Fruit fly (Drosophila melanogaster): ENCODE data around the gene PGRP-SA.
"Not testable (repeated sequence)": the region's sequence is repeated elsewhere in the genome, so short reads cannot be mapped to it uniquely, and the experiment has no call there.

The PGRP-SA gene

DNA sequence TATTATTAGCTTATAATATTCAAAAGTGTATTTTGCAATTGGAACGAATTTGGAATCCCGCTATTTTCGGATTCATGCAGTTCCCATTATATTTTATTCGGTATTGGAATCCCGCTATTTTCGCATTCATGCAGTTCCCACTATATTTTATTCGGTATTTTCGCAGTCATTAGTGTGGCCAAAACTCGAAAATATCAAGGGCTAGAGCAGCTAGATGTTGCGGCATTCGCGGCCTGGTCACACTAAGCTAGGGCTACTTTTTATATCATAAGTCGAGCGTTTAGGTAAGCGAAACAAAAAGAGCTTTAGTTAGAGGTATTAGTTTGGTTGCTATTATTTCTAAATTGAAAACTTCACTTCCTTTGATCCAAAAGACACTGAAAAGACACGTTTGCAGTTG lies 17.4 kb downstream of the PGRP-SA start:
- no peak for TF ChIP-seq CG17801 (GFP tag; optimal IDR thresholded peaks at IDR 0.05; ENCODE audit: partially characterized antibody)

DNA sequence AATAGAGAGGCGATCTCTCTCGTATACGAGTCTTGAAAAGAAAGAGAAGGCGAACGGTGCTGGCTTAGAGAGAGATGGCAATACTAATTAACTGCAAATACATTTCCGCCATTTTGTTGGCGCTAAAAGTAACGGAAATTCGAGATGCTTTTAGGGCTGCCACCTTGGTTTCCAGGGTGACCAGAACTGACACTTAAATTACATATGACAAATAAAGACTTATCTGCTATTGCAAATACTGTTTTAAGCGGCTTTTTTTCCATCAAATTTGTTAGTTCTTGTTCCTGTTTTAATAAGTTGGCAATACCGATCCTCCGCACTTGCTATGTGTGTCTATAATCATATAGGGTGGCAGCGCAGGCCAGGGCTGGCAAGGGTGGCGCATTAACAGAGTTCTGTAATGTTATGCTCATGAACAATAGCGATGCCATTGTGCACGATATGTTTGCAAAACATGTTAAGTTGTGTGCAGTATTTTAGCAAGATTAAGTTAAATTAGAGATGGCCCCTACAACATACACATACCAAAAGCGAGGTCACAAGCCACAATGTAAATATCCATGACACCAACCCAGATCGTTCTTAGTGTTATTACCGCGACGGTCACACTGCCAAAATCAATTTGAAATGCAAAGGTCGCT lies 18.9 kb downstream of the PGRP-SA start, which contains the start of gene nod:
Gene nod, plus strand, starts transcription at position 573 of the 641 bp plus-strand sequence.
- no peak for TF ChIP-seq CG17801 (GFP tag; optimal IDR thresholded peaks at IDR 0.05; ENCODE audit: partially characterized antibody)

DNA sequence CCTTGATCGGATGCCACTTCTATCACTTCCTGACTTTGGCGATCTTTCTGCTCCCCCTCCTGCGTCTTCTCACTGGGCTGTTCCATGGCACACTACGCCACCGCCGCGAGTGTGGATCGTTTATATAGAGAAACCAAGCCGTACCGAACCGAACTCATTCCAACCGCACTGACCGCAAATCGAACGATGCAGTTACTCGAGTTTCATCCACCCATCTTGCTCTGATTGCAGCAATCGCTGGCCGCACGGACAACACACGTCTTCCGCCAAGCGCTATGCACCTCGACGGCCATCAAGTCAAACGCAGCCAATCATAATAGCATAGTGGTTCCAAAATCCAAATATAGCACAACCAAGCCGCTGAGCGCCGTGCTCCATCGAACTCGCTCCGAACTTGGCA lies 22.6 kb downstream of the PGRP-SA start, which contains the start of gene pkm:
Gene pkm, minus strand, starts transcription at position 101 of the 400 bp plus-strand sequence.
- no peak for TF ChIP-seq CG17801 (GFP tag; optimal IDR thresholded peaks at IDR 0.05; ENCODE audit: partially characterized antibody)

DNA sequence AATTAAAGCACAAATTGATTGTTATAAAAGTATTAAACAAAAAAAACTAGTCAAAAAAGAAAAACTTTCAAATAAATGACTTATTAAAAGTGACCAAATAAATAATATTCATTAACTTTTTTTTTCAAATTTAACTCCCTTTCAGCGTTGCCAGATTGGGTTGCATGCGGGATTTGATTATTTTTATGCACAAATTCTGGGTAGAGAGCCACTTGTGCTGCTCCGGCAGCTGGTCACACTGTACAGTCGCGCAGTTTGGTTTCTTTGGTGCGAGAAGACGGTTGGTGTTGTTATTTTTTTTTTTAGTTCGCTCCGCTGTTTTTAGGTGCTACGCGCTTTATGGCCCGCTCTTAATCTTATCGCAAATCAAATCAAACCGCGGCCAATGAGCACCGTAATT lies 38.1 kb downstream of the PGRP-SA start, which contains the start of gene rho-4:
Gene rho-4, plus strand, starts transcription at position 250 of the 400 bp plus-strand sequence.
- not testable (repeated sequence) for TF ChIP-seq CG17801 (GFP tag; optimal IDR thresholded peaks at IDR 0.05; ENCODE audit: partially characterized antibody)

DNA sequence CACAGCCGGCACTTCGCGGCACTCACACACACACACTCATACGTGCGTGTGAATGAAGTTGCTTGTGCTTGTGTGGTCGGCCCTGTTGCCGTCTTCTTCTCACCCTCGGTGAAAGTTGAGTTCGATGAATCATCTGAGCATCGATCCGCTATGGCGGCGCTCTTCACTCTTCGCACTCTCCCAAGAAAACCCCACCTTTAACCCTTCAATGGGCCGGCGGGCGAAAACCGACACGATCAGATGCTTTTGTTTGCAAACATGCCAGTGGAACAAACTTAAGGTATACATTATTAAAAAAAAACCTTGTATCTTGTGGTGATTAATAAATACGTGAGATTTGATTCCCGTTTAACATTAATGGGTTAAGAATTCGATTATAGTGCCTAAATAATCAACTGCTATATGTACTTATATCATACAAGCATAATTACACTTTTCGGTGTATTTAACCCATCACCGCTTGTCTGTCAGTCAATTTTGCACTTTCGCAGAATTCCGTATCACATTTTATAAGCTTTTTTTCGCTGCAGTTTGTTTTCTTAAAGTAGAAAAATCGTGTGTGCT lies 39.4 kb downstream of the PGRP-SA start:
- TF ChIP-seq CG17801 (GFP tag; optimal IDR thresholded peaks at IDR 0.05; ENCODE audit: partially characterized antibody) = peak; percentile 48

DNA sequence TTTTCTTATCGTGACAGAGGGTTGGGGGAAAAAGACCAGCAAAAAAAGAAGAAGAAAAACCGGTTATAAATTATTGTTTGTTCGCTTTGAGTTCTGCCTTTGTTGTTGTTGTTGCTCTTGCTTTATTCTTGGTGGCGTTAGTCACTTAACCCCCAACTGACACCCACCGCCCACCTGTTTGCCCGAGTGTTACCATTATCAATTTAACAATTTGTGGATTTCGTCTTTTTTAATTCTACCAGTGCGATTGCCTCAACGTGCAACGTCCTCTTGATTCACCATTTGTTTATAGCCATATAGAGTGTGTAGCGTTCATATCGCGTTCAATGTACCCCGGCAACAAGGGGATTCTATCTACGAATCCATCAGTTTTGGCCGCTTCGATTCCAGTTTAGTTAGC lies 40.0 kb downstream of the PGRP-SA start:
- no peak for TF ChIP-seq CG17801 (GFP tag; optimal IDR thresholded peaks at IDR 0.05; ENCODE audit: partially characterized antibody)

DNA sequence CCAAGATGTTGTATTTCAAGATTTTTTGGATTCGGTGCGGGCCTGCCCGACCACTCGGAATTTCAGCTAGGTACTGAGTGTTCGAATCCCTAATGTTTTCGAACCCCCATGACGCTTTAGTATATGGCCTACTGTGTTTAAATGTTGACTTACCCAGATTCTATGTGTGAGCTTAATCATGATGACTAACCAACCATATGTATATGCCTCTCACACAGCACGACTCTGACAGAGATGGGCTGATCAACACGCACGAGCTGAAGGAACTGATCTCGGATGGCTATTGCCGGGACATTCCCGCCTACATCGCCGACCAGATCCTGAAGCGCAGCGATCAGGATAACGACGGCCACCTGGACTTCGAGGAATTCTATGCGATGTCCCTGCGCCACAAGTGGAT lies 42.7 kb downstream of the PGRP-SA start, which contains the start of gene CG2533:
Gene CG2533, minus strand, starts transcription at position 101 of the 400 bp plus-strand sequence.
- TF ChIP-seq CG17801 (GFP tag; optimal IDR thresholded peaks at IDR 0.05; ENCODE audit: partially characterized antibody) = no peak

DNA sequence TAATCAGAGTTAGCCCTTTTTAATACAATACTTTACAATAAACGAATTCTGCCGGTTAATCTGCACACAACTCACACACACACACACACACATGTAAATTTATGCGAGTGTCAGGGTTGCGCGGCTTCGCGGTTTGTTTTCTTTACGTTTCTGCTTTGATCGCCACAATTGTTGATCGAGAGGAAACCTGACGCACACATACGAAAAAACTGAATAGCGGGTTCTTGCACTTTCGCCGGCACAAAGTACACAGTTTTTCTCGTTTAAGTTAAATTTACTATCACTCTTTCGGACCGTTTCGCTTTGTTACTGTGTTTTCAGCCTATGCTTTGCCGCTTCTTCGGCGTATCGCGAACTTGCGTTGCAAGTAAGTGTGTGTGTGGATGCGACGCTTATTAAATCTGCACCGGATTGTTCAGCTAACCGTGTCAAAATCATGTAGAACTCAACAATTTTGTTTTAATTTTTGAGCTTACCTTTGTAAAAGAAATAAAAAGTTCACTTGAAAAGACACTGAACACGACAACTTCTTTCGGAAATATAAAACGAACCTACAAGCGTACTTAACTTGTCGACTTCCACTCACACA lies 49.7 kb downstream of the PGRP-SA start:
- no peak for TF ChIP-seq CG17801 (GFP tag; optimal IDR thresholded peaks at IDR 0.05; ENCODE audit: partially characterized antibody)

DNA sequence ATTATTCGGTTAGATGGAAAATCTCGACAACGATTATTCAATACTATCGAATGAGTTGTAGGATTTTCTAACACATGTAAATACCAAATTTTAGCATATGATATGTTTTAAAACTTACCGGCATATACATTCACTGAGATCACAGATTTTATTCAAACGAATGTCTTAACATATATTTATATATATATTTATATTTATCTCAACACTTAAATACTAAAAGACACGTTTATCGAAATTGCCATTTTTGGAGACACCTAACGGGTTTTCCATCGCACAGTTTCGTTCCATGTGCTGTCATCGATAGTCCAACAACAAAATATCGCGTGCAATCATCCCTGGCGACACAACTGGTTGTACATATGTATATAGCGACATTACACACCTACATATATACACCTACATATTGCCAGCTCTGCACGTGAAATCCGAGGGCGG lies 50.2 kb downstream of the PGRP-SA start, which contains the start of the genes CG2247 and CG1703:
Gene CG2247, minus strand, starts transcription at position 8 of the 435 bp plus-strand sequence.
Gene CG1703, plus strand, starts transcription at position 283 of the 435 bp plus-strand sequence.
- TF ChIP-seq CG17801 (GFP tag; optimal IDR thresholded peaks at IDR 0.05; ENCODE audit: partially characterized antibody) = peak; percentile 38
